Fruit fly (Drosophila melanogaster) whole organism, prepupa: ENCODE data around the gene CG31103.
A peak's percentile ranks its signal among the peaks of the same experiment; 100 is the strongest.

Experiments
- CG11762 ChIP-seq: fragments of 200-800 bp; sonication (Bioruptor generic); optimal IDR thresholded peaks from 3 replicates; lab custom pipeline; 2016; ENCODE audit warnings: missing biosample characterization, missing genetic modification characterization; ENCODE audit not compliant: insufficient read depth
- CG1621 ChIP-seq: fragments of 200-800 bp; sonication (Bioruptor generic); optimal IDR thresholded peaks from 3 replicates; lab custom pipeline; 2018; ENCODE audit warnings: missing biosample characterization, mild to moderate bottlenecking, missing genetic modification characterization
- CG32006 ChIP-seq: fragments of 200-800 bp; sonication (Bioruptor generic); optimal IDR thresholded peaks from 3 replicates; lab custom pipeline; 2017; ENCODE audit warnings: missing biosample characterization, mild to moderate bottlenecking, missing genetic modification characterization
- CG6854 ChIP-seq: fragments of 200-800 bp; sonication (Bioruptor generic); optimal IDR thresholded peaks from 2 replicates; lab custom pipeline; 2017; ENCODE audit warnings: missing biosample characterization, mild to moderate bottlenecking, missing genetic modification characterization
- CG7368 ChIP-seq: fragments of 200-800 bp; sonication (Bioruptor generic); optimal IDR thresholded peaks from 3 replicates; lab custom pipeline; 2016; ENCODE audit warnings: missing biosample characterization, missing genetic modification characterization
- CG8632 ChIP-seq: fragments of 200-800 bp; sonication (Bioruptor generic); optimal IDR thresholded peaks from 3 replicates; lab custom pipeline; 2016; ENCODE audit warnings: missing biosample characterization, missing genetic modification characterization
- Eip93F ChIP-seq: fragments of 200-800 bp; sonication (Bioruptor generic); optimal IDR thresholded peaks from 2 replicates; lab custom pipeline; 2016; ENCODE audit warnings: missing biosample characterization, mild to moderate bottlenecking, missing genetic modification characterization
- Ets21C ChIP-seq: fragments of 200-800 bp; sonication (Bioruptor generic); optimal IDR thresholded peaks from 3 replicates; lab custom pipeline; 2016; ENCODE audit warnings: missing biosample characterization, missing genetic modification characterization
- Gug ChIP-seq: fragments of 200-800 bp; sonication (Bioruptor generic); IDR thresholded peaks from 2 replicates; pipeline ENCODE4 v1.3.6; 2022; ENCODE audit warnings: missing biosample characterization, missing genetic modification characterization
- Sox15 ChIP-seq: fragments of 200-800 bp; sonication (Bioruptor generic); optimal IDR thresholded peaks from 3 replicates; lab custom pipeline; 2016; ENCODE audit warnings: missing biosample characterization, missing genetic modification characterization
- achi ChIP-seq: fragments of 200-800 bp; sonication (Bioruptor generic); optimal IDR thresholded peaks from 3 replicates; lab custom pipeline; 2016; ENCODE audit warnings: missing biosample characterization, missing genetic modification characterization
- acj6 ChIP-seq: fragments of 200-800 bp; sonication (Bioruptor generic); optimal IDR thresholded peaks from 3 replicates; lab custom pipeline; 2016; ENCODE audit warnings: missing biosample characterization, missing genetic modification characterization
- ss ChIP-seq, 2 experiments: fragments of 200-800 bp; sonication (Bioruptor generic); optimal IDR thresholded peaks; 2 replicates in 1 of 2; 3 replicates in 1 of 2; lab custom pipeline; 2017 to 2018; ENCODE audit warnings: mild to moderate bottlenecking in 2 of 2, missing biosample characterization in 2 of 2, missing genetic modification characterization in 2 of 2, moderate library complexity in 1 of 2
- topi ChIP-seq: fragments of 200-800 bp; sonication (Bioruptor generic); optimal IDR thresholded peaks from 3 replicates; lab custom pipeline; 2016; ENCODE audit warnings: missing biosample characterization, missing genetic modification characterization

DNA sequence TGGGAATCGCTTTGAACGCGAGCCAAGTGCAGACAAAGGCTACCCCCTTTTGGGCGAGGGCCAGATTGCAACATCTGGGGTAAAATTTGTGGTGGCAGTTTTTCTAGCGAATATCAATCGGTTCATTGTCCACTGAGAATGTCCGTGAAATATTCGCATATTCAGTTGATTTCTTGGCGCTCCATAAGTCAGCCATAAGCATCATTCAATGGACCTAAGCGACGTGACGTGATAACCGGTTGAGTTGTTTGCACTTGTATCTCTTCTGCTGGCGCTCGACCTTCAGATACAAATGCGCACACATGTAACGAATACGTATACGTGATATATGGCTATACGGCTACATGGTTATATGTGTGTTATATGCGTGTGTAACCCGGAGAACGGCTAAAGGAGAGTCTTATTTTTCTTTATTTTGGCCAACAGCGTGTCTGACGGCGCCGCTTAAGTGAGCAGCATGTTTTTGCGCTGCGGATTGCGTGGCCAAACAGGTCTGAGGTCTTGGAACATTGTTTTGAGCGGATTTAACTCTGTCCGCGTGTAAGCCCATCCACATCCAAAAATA lies 13.6 kb upstream of the CG31103 start:
- TF ChIP-seq acj6 (GFP tag; lab: Kevin White, UChicago) (no peak), CG32006 (GFP tag; lab: Kevin White, UChicago) (no peak), CG8632 (GFP tag; lab: Kevin White, UChicago) (no peak), ss (GFP tag; optimal IDR thresholded peaks at IDR 0.05; lab: Kevin White, UChicago) (peak; percentile 33 to 94), Gug (no peak), topi (GFP tag; lab: Kevin White, UChicago) (no peak), CG1621 (tag; lab: Kevin White, UChicago) (peak; percentile 91), Eip93F (GFP tag; lab: Kevin White, UChicago) (no peak), CG7368 (GFP tag; lab: Kevin White, UChicago) (no peak), Ets21C (GFP tag; lab: Kevin White, UChicago) (no peak), achi (GFP tag; lab: Kevin White, UChicago) (no peak), CG11762 (GFP tag; lab: Kevin White, UChicago) (no peak), CG6854 (GFP tag; lab: Kevin White, UChicago) (peak; percentile 89), Sox15 (GFP tag; lab: Kevin White, UChicago) (no peak)
